Worm (Caenorhabditis elegans): Measurements from ENCODE around the gene srh-69.

Gene srh-69

ce11 chrII:12525526-12525925 is 11.0 kb upstream of the srh-69 start, which contains the start of gene srx-118:
Gene srx-118, plus strand, starts transcription at chrII:12525826.
- TF ChIP-seq fos-1 (tag; optimal IDR thresholded peaks at IDR 0.05) (no peak), lim-7 (GFP tag; IDR thresholded peaks at IDR 0.05) (no peak), zfp-3 (GFP tag; conservative IDR thresholded peaks at IDR 0.05) (no peak), ceh-44 (GFP tag; IDR thresholded peaks at IDR 0.05) (no peak), php-3 (GFP tag; IDR thresholded peaks at IDR 0.05) (no peak), mxl-3 (GFP tag; optimal IDR thresholded peaks at IDR 0.05) (no peak), ces-1 (GFP tag; optimal IDR thresholded peaks at IDR 0.05) (no peak), saeg-2 (GFP tag; IDR thresholded peaks at IDR 0.05) (no peak), nhr-42 (GFP tag; IDR thresholded peaks at IDR 0.05) (no peak), dmd-6 (GFP tag; IDR thresholded peaks at IDR 0.05) (no peak), F49E8.2 (tag; optimal IDR thresholded peaks at IDR 0.05; ENCODE audit: borderline replicate concordance) (no peak), daf-19 (GFP tag; conservative IDR thresholded peaks at IDR 0.05) (no peak), ceh-20 (GFP tag; IDR thresholded peaks at IDR 0.05) (no peak)

ce11 chrII:12519616-12520015 is 5.1 kb upstream of the srh-69 start, which contains the start of gene ceh-99:
Gene ceh-99, plus strand, starts transcription at chrII:12519981.
- TF ChIP-seq unc-39 (tag; optimal IDR thresholded peaks at IDR 0.05): no peak
- TF ChIP-seq ceh-82 (tag; optimal IDR thresholded peaks at IDR 0.05): no peak
- no peak for TF ChIP-seq zip-11 (GFP tag; IDR thresholded peaks at IDR 0.05)
- TF ChIP-seq ceh-62 (tag; optimal IDR thresholded peaks at IDR 0.05): no peak

ce11 chrII:12518809-12519344 is 4.4 kb upstream of the srh-69 start, which contains the start of gene srh-70:
Gene srh-70, minus strand, starts transcription at chrII:12518859.
- TF ChIP-seq fos-1 (tag; optimal IDR thresholded peaks at IDR 0.05) (peak; percentile 15), vab-7 (GFP tag; IDR thresholded peaks at IDR 0.05) (no peak), T20F7.1 (GFP tag; optimal IDR thresholded peaks at IDR 0.05) (peak; percentile 71), ceh-44 (GFP tag; IDR thresholded peaks at IDR 0.05) (no peak), zfp-2 (tag; optimal IDR thresholded peaks at IDR 0.05) (no peak), lin-29 (GFP tag; IDR thresholded peaks at IDR 0.05) (no peak), ztf-7 (tag; optimal IDR thresholded peaks at IDR 0.05) (no peak), nhr-11 (tag; optimal IDR thresholded peaks at IDR 0.05) (no peak), R02D3.7 (tag; optimal IDR thresholded peaks at IDR 0.05) (no peak), lim-7 (GFP tag; IDR thresholded peaks at IDR 0.05) (0 out of 2 replicates have a peak, but pooled peaks have one; percentile 26), fkh-10 (GFP tag; optimal IDR thresholded peaks at IDR 0.05) (no peak), ceh-20 (GFP tag; IDR thresholded peaks at IDR 0.05) (no peak), ama-1 (optimal IDR thresholded peaks at IDR 0.05) (peak; percentile 74), Y5F2A.4 (GFP tag; optimal IDR thresholded peaks at IDR 0.05) (no peak), sdz-12 (GFP tag; optimal IDR thresholded peaks at IDR 0.05) (no peak), skn-1 (tag; optimal IDR thresholded peaks at IDR 0.05) (no peak), mxl-2 (GFP tag; conservative IDR thresholded peaks at IDR 0.05) (peak; percentile 70), F10B5.3 (tag; optimal IDR thresholded peaks at IDR 0.05) (no peak), F37D6.2 (tag; optimal IDR thresholded peaks at IDR 0.05) (no peak), attf-4 (tag; optimal IDR thresholded peaks at IDR 0.05) (no peak), pqm-1 (tag; optimal IDR thresholded peaks at IDR 0.05) (peak; percentile 94), unc-62 (GFP tag; optimal IDR thresholded peaks at IDR 0.05 in 1 of 2) (peak; percentile 69 to 97), unc-62 (tag; optimal IDR thresholded peaks at IDR 0.05) (no peak), lin-39 (tag; optimal IDR thresholded peaks at IDR 0.05) (no peak), pha-4 (GFP tag; IDR thresholded peaks at IDR 0.05) (peak; percentile 71; the same call in 1 of the 2 replicates), pha-4 (tag; optimal IDR thresholded peaks at IDR 0.05) (no peak), hif-1 (tag; optimal IDR thresholded peaks at IDR 0.05) (peak; percentile 31 to 36), dpl-1 (GFP tag; optimal IDR thresholded peaks at IDR 0.05) (no peak), unc-130 (GFP tag; optimal IDR thresholded peaks at IDR 0.05) (no peak), ZK546.5 (tag; optimal IDR thresholded peaks at IDR 0.05) (no peak), egl-43 (GFP tag; IDR thresholded peaks at IDR 0.05) (0 out of 2 replicates have a peak, but pooled peaks have one; percentile 46), aha-1 (tag) (peak; percentile 74), duxl-1 (tag; optimal IDR thresholded peaks at IDR 0.05; ENCODE audit: poor library complexity) (no peak), nhr-41 (GFP tag; IDR thresholded peaks at IDR 0.05) (no peak), lir-3 (tag; optimal IDR thresholded peaks at IDR 0.05) (no peak), dmd-8 (GFP tag; IDR thresholded peaks at IDR 0.05) (no peak)

Measured in whole organism, L4 larva.